Worm (Caenorhabditis elegans) whole organism, late embryonic: ENCODE measurements around the gene aakb-1.

ENCODE experiments used
- C08G9.2 ChIP-seq: sonication (generic microtip); optimal IDR thresholded peaks from 2 replicates; lab custom pipeline; 2016; ENCODE audit warnings: mild to moderate bottlenecking, missing genetic modification characterization, moderate library complexity, missing compliant biosample characterization
- F13H6.1 ChIP-seq: sonication (generic microtip); optimal IDR thresholded peaks from 2 replicates; lab custom pipeline; 2016; ENCODE audit warnings: missing genetic modification characterization, missing compliant biosample characterization
- K02D7.2 ChIP-seq: sonication (generic microtip); optimal IDR thresholded peaks from 2 replicates; lab custom pipeline; 2017; ENCODE audit warnings: mild to moderate bottlenecking, missing genetic modification characterization, missing compliant biosample characterization
- elt-2 ChIP-seq: sonication (generic microtip); optimal IDR thresholded peaks from 2 replicates; lab custom pipeline; 2016; ENCODE audit warnings: missing genetic modification reagents, missing genetic modification characterization, missing compliant biosample characterization
- elt-4 ChIP-seq: sonication (generic microtip); optimal IDR thresholded peaks from 2 replicates; lab custom pipeline; 2016; ENCODE audit warnings: missing genetic modification characterization, missing compliant biosample characterization
- fax-1 ChIP-seq: sonication (generic microtip); optimal IDR thresholded peaks from 2 replicates; lab custom pipeline; 2016; ENCODE audit warnings: missing genotype, missing genetic modification characterization, missing compliant biosample characterization
- rnt-1 ChIP-seq: sonication (generic microtip); optimal IDR thresholded peaks from 2 replicates; lab custom pipeline; 2016; ENCODE audit warnings: missing genetic modification characterization, missing compliant biosample characterization
- unc-55 ChIP-seq: sonication (generic microtip); optimal IDR thresholded peaks from 2 replicates; lab custom pipeline; 2017; ENCODE audit warnings: missing biosample characterization, missing genetic modification reagents, missing genetic modification characterization

DNA sequence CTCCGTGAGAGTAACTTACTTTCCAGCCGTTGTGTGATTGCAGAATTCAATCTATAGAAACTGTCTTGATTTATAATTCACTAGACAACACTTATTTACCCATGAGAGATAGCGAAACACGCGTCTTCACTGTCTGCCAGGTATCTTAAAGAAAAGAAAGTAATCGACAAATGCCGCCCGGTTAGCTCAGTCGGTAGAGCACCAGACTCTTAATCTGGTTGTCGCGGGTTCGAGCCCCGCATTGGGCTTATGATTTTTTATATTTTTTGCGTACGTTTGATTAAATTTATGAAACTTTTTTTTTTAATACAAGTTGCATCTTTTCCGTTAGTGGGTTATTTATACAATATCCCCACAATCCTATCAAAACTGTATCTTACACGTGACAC is 26.5 kb downstream of the aakb-1 start:
- TF ChIP-seq C08G9.2 (tag; lab: Kevin White, UChicago) (no peak), fax-1 (tag; lab: Kevin White, UChicago) (no peak), K02D7.2 (tag; lab: Kevin White, UChicago) (no peak), rnt-1 (tag; lab: Kevin White, UChicago) (no peak), elt-4 (tag; lab: Kevin White, UChicago) (no peak), F13H6.1 (tag; lab: Kevin White, UChicago) (no peak), elt-2 (tag; lab: Kevin White, UChicago) (no peak), unc-55 (GFP tag; lab: Kevin White, UChicago) (no peak)
